Fruit fly (Drosophila melanogaster): ENCODE data around the gene CG42692.

Gene CG42692

DNA sequence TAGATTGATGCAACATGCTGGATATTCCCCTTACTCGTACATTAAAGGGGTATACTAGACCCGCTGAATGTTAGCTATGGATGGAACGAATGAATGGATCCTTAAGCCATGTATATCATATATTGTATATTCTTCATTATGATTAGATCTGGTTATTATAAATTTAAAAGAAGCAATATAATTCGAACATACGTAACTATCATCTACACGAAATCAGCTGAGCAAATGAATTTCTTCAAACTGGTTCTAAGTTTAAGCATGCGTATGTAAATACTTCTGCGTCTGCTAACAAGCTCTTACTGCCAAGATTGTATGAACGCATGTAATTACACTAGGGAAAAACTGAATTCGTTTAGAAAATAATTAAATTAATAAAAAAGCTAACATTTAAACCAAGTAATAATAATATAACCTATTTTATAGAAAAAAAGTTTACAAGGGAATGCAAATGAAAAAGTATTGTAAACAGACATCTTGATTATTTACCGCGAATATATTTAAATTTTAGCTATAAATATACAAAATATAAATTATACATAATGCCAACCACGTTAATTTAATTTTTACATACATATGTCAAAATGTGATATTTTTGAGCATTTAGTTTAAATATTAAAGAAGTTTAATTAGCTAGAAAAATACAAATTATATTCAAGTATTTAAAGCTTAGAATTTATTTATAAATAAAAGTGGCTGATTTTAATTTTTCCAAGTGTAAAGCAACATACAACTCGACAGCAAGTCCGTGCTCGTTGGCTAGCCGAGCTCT lies 13.2 kb downstream of the CG42692 start (continued):
- peak; percentile 90 for TF ChIP-seq CG1603 (tag; optimal IDR thresholded peaks at IDR 0.05)
- TF ChIP-seq Xrp1 (GFP tag; IDR thresholded peaks at IDR 0.05): peak; percentile 82
- TF ChIP-seq fu2 (GFP tag; optimal IDR thresholded peaks at IDR 0.05): peak; percentile 33
- peak; percentile 71 for TF ChIP-seq CG10147 (GFP tag; optimal IDR thresholded peaks at IDR 0.05)
- peak; percentile 85 for TF ChIP-seq vvl (GFP tag; IDR thresholded peaks at IDR 0.05)
- no peak for TF ChIP-seq crc (GFP tag; optimal IDR thresholded peaks at IDR 0.05)
- TF ChIP-seq CG12942 (GFP tag; optimal IDR thresholded peaks at IDR 0.05): peak; percentile 14
- TF ChIP-seq CG11696 (GFP tag; IDR thresholded peaks at IDR 0.05): 0 out of 2 replicates have a peak, but pooled peaks have one; percentile 35
- TF ChIP-seq CG17361 (GFP tag; IDR thresholded peaks at IDR 0.05): peak; percentile 97
- TF ChIP-seq h (optimal IDR thresholded peaks at IDR 0.05): no peak
- peak; percentile 10 for TF ChIP-seq CG17802 (tag; optimal IDR thresholded peaks at IDR 0.05)
- peak; percentile 6 for TF ChIP-seq CG12299 (tag; optimal IDR thresholded peaks at IDR 0.05)
- peak; percentile 33; the same call in 1 of the 2 replicates for TF ChIP-seq wor (GFP tag; IDR thresholded peaks at IDR 0.05)
- TF ChIP-seq E2f2 (GFP tag; IDR thresholded peaks at IDR 0.05): peak; percentile 45; the same call in 1 of the 2 replicates
- no peak for TF ChIP-seq CG13287 (GFP tag; IDR thresholded peaks at IDR 0.05; ENCODE audit: partially characterized antibody)
- TF ChIP-seq sqz (GFP tag; optimal IDR thresholded peaks at IDR 0.05): no peak
- peak; percentile 52 for TF ChIP-seq CG17829 (tag; optimal IDR thresholded peaks at IDR 0.05)
- TF ChIP-seq CG18599 (GFP tag; optimal IDR thresholded peaks at IDR 0.05): peak; percentile 28
- TF ChIP-seq Dbx (GFP tag; IDR thresholded peaks at IDR 0.05): peak; percentile 38; the same call in 2 of the 3 replicates
- TF ChIP-seq kni (GFP tag; optimal IDR thresholded peaks at IDR 0.05): no peak
- peak; percentile 35 for TF ChIP-seq fd64A (GFP tag; optimal IDR thresholded peaks at IDR 0.05)
- TF ChIP-seq Med (GFP tag): peak; percentile 88
- peak; percentile 56 for TF ChIP-seq CG13775 (GFP tag; optimal IDR thresholded peaks at IDR 0.05)
- peak; percentile 57 for TF ChIP-seq CG10366 (GFP tag; IDR thresholded peaks at IDR 0.05)
- no peak for TF ChIP-seq BEAF-32 (GFP tag; optimal IDR thresholded peaks at IDR 0.05)
- no peak for TF ChIP-seq lilli (GFP tag; optimal IDR thresholded peaks at IDR 0.05)
- peak; percentile 59; the same call in 1 of the 2 replicates for TF ChIP-seq chm (GFP tag; IDR thresholded peaks at IDR 0.05)
- peak; percentile 44 for TF ChIP-seq CG1647 (GFP tag; optimal IDR thresholded peaks at IDR 0.05)
- peak; percentile 58; the same call in 1 of the 2 replicates for TF ChIP-seq HLH3B (GFP tag; IDR thresholded peaks at IDR 0.05)
- TF ChIP-seq dimm (GFP tag; IDR thresholded peaks at IDR 0.05): no peak
- peak; percentile 85 for TF ChIP-seq Sox100B (GFP tag; optimal IDR thresholded peaks at IDR 0.05)
- TF ChIP-seq otp (GFP tag; IDR thresholded peaks at IDR 0.05): peak; percentile 36; the same call in 1 of the 3 replicates
- peak; percentile 25 for TF ChIP-seq Six4 (GFP tag; optimal IDR thresholded peaks at IDR 0.05)
- TF ChIP-seq CG6683 (GFP tag; optimal IDR thresholded peaks at IDR 0.05): no peak
- TF ChIP-seq Mrtf (GFP tag; IDR thresholded peaks at IDR 0.05): peak; percentile 36; the same call in 1 of the 3 replicates
- peak; percentile 28 for TF ChIP-seq HLH54F (GFP tag; optimal IDR thresholded peaks at IDR 0.05)
- TF ChIP-seq CG15601 (tag; optimal IDR thresholded peaks at IDR 0.05): peak; percentile 66
- TF ChIP-seq Meics (GFP tag; optimal IDR thresholded peaks at IDR 0.05): peak; percentile 78
- TF ChIP-seq Hsf (GFP tag; optimal IDR thresholded peaks at IDR 0.05): peak; percentile 73
- TF ChIP-seq CG12659 (GFP tag; optimal IDR thresholded peaks at IDR 0.05): peak; percentile 76
- TF ChIP-seq ranshi (GFP tag; IDR thresholded peaks at IDR 0.05): peak; percentile 61
- peak; percentile 63 for TF ChIP-seq dysf (GFP tag; IDR thresholded peaks at IDR 0.05)
- TF ChIP-seq ato (GFP tag; IDR thresholded peaks at IDR 0.05; ENCODE audit: partially characterized antibody): no peak
- TF ChIP-seq Eip74EF (GFP tag; optimal IDR thresholded peaks at IDR 0.05): peak in 1 of 2 experiments; percentile 9
